Fruit fly (Drosophila melanogaster): ENCODE results near the gene TpnC73F.

Gene TpnC73F

DNA sequence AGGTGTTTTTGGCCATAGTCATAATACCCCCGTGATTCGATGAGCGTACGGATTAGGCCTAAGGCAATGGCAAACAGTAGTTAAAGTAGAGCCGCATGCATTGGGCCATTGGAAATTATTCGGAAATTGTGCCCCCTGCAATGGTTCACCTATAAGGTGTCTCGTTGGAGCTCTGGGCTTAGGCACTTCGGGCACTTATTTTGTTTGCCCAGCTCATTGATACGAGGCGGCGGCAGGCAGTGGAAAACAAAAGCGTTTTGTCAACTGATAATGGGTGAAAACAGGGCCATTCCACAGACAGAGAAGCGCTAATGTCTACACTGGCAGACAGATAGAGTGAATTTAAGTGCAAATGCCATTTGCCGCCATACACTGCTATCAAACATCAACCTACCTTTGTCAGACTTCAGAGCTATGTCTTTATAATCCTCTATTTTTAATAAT, 39.6 kb upstream of the TpnC73F start (continued):
- no peak for TF ChIP-seq CG32006 (GFP tag; optimal IDR thresholded peaks at IDR 0.05)
- TF ChIP-seq CG34406 (GFP tag; optimal IDR thresholded peaks at IDR 0.05): no peak
- peak; percentile 28 for TF ChIP-seq CG3919 (GFP tag; optimal IDR thresholded peaks at IDR 0.05)
- peak; percentile 33; the same call in 1 of the 3 replicates for TF ChIP-seq eg (GFP tag; IDR thresholded peaks at IDR 0.05)
- TF ChIP-seq CG6808 (GFP tag; optimal IDR thresholded peaks at IDR 0.05): no peak
- peak; percentile 33 for TF ChIP-seq CG31627 (GFP tag; optimal IDR thresholded peaks at IDR 0.05)
- no peak for TF ChIP-seq CG15336 (GFP tag; IDR thresholded peaks at IDR 0.05)
- peak; percentile 33 for TF ChIP-seq Sox14 (GFP tag; optimal IDR thresholded peaks at IDR 0.05)
- peak; percentile 9 for TF ChIP-seq esn (GFP tag; optimal IDR thresholded peaks at IDR 0.05)
- TF ChIP-seq CG8319 (GFP tag; optimal IDR thresholded peaks at IDR 0.05): no peak
- TF ChIP-seq fkh (GFP tag; optimal IDR thresholded peaks at IDR 0.05): peak; percentile 84
- TF ChIP-seq Eip93F (GFP tag; optimal IDR thresholded peaks at IDR 0.05): no peak
- TF ChIP-seq Hr39 (GFP tag; optimal IDR thresholded peaks at IDR 0.05): no peak
- TF ChIP-seq spab (GFP tag; optimal IDR thresholded peaks at IDR 0.05): no peak
- TF ChIP-seq CG8119 (GFP tag; IDR thresholded peaks at IDR 0.05): no peak
- no peak for TF ChIP-seq CG6276 (GFP tag; optimal IDR thresholded peaks at IDR 0.05)
- TF ChIP-seq Hr4 (GFP tag; optimal IDR thresholded peaks at IDR 0.05): no peak
- TF ChIP-seq ss (GFP tag; optimal IDR thresholded peaks at IDR 0.05): no peak
- no peak for TF ChIP-seq CG11762 (GFP tag; optimal IDR thresholded peaks at IDR 0.05; ENCODE audit: insufficient read depth)
- TF ChIP-seq topi (GFP tag; optimal IDR thresholded peaks at IDR 0.05): no peak
- TF ChIP-seq Met (GFP tag; optimal IDR thresholded peaks at IDR 0.05): peak; percentile 20
- TF ChIP-seq CG6163 (GFP tag; IDR thresholded peaks at IDR 0.05): no peak; the same call in 2 of the 3 replicates
- no peak for TF ChIP-seq Ets96B (tag; optimal IDR thresholded peaks at IDR 0.05)
- no peak for TF ChIP-seq CG3032 (tag; optimal IDR thresholded peaks at IDR 0.05)
- no peak for TF ChIP-seq Sox102F (GFP tag; optimal IDR thresholded peaks at IDR 0.05)
- no peak for TF ChIP-seq lz (GFP tag; optimal IDR thresholded peaks at IDR 0.05)
- no peak for TF ChIP-seq acj6 (GFP tag; optimal IDR thresholded peaks at IDR 0.05)
- peak; percentile 33 for TF ChIP-seq Gug (GFP tag; IDR thresholded peaks at IDR 0.05)
- no peak for TF ChIP-seq pdm3 (GFP tag; optimal IDR thresholded peaks at IDR 0.05)
- no peak for TF ChIP-seq Hr38 (GFP tag; optimal IDR thresholded peaks at IDR 0.05)
- no peak for TF ChIP-seq Ets21C (GFP tag; optimal IDR thresholded peaks at IDR 0.05)
- no peak for TF ChIP-seq dac (GFP tag; optimal IDR thresholded peaks at IDR 0.05)
- no peak for TF ChIP-seq CG10631 (GFP tag; optimal IDR thresholded peaks at IDR 0.05)
- TF ChIP-seq Smox (GFP tag; optimal IDR thresholded peaks at IDR 0.05): no peak
- TF ChIP-seq OdsH (GFP tag; optimal IDR thresholded peaks at IDR 0.05): peak; percentile 6
- no peak for TF ChIP-seq CG11294 (GFP tag; IDR thresholded peaks at IDR 0.05)

DNA sequence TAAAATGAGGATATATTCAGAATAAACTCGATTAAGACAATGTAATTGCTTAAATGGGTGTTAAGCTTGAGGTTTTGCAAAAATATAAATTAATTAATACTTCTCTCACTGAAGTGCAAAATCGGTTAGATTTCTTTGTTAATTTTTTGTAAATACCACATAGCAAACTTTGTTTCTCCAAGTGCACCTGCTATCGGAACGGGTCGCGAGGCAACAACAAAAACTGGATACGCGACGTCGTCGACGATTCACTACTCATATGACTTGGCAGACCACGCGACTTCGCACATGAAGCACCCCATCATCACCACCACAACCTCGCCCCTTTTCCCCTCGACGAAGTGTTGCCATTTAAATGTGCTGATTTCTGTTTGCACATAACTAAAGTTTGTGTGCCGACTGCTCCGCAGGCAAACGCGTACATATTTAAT, 38.8 kb upstream of the TpnC73F start:
- TF ChIP-seq Eip78C (GFP tag) (peak; percentile 88), Eip75B (GFP tag; optimal IDR thresholded peaks at IDR 0.05) (peak; percentile 11), CG31627 (GFP tag; optimal IDR thresholded peaks at IDR 0.05) (peak; percentile 30), eg (GFP tag; IDR thresholded peaks at IDR 0.05) (peak; percentile 75), esn (GFP tag; optimal IDR thresholded peaks at IDR 0.05) (peak; percentile 19), Blimp-1 (GFP tag; optimal IDR thresholded peaks at IDR 0.05) (no peak), Sox15 (GFP tag; optimal IDR thresholded peaks at IDR 0.05) (peak; percentile 44), fkh (GFP tag; optimal IDR thresholded peaks at IDR 0.05) (peak; percentile 59), CG11902 (GFP tag; optimal IDR thresholded peaks at IDR 0.05) (peak; percentile 47), CG15336 (GFP tag; IDR thresholded peaks at IDR 0.05) (peak; percentile 64), fd85E (GFP tag; optimal IDR thresholded peaks at IDR 0.05) (no peak), OdsH (GFP tag; optimal IDR thresholded peaks at IDR 0.05) (peak; percentile 62), achi (GFP tag; optimal IDR thresholded peaks at IDR 0.05) (peak; percentile 45), topi (GFP tag; optimal IDR thresholded peaks at IDR 0.05) (peak; percentile 43), CG32006 (GFP tag; optimal IDR thresholded peaks at IDR 0.05) (peak; percentile 60), CG10669 (GFP tag; optimal IDR thresholded peaks at IDR 0.05) (peak; percentile 39), vri (GFP tag; optimal IDR thresholded peaks at IDR 0.05) (peak; percentile 53), CG34406 (GFP tag; optimal IDR thresholded peaks at IDR 0.05) (peak; percentile 43), Sox14 (GFP tag; optimal IDR thresholded peaks at IDR 0.05) (peak; percentile 50), CG6854 (GFP tag; optimal IDR thresholded peaks at IDR 0.05) (no peak), svp (GFP tag) (peak; percentile 81), Met (GFP tag; optimal IDR thresholded peaks at IDR 0.05) (peak; percentile 32), acj6 (GFP tag; optimal IDR thresholded peaks at IDR 0.05) (peak; percentile 57), Ets21C (GFP tag; optimal IDR thresholded peaks at IDR 0.05) (peak; percentile 8), lz (GFP tag; optimal IDR thresholded peaks at IDR 0.05) (peak; percentile 32), Lpt (GFP tag; optimal IDR thresholded peaks at IDR 0.05) (peak; percentile 48), CG6163 (GFP tag; IDR thresholded peaks at IDR 0.05) (peak; percentile 75), dsx (GFP tag; optimal IDR thresholded peaks at IDR 0.05; ENCODE audit: poor library complexity, severe bottlenecking) (peak; percentile 41), Hr4 (GFP tag; optimal IDR thresholded peaks at IDR 0.05) (peak; percentile 50), CG3032 (tag; optimal IDR thresholded peaks at IDR 0.05) (peak; percentile 56), Eip93F (GFP tag; optimal IDR thresholded peaks at IDR 0.05) (no peak)

Data from whole organism, prepupa.